Fruit fly (Drosophila melanogaster) whole organism, embryonic: Measurements from ENCODE around the gene CG17637.

Experiments
- Bgb ChIP-seq: fragments of 200-800 bp; sonication (Bioruptor generic); IDR thresholded peaks from 2 replicates; pipeline ENCODE4 v1.3.6; 2022; ENCODE audit warnings: missing biosample characterization, missing genetic modification characterization; ENCODE audit not compliant: partially characterized antibody
- CG10654 ChIP-seq: fragments of 200-800 bp; sonication (Bioruptor generic); optimal IDR thresholded peaks from 2 replicates; lab custom pipeline; 2016; ENCODE audit warnings: missing biosample characterization, missing genetic modification characterization
- CG11247 ChIP-seq: fragments of 200-800 bp; sonication (Bioruptor generic); IDR thresholded peaks from 2 replicates; pipeline ENCODE4 v1.3.6; 2022; ENCODE audit warnings: missing biosample characterization, missing genetic modification characterization
- CG13775 ChIP-seq: fragments of 200-800 bp; sonication (Bioruptor generic); optimal IDR thresholded peaks from 3 replicates; lab custom pipeline; 2017; ENCODE audit warnings: missing biosample characterization, mild to moderate bottlenecking, missing genetic modification characterization
- CG14441 ChIP-seq: fragments of 200-800 bp; sonication (Bioruptor generic); IDR thresholded peaks from 2 replicates; pipeline ENCODE4 v1.3.6; 2022; ENCODE audit warnings: missing biosample characterization, missing genetic modification characterization
- CG15011 ChIP-seq: fragments of 200-800 bp; sonication (Bioruptor generic); optimal IDR thresholded peaks from 3 replicates; lab custom pipeline; 2018; ENCODE audit warnings: missing biosample characterization, mild to moderate bottlenecking, missing genetic modification characterization
- CG16815 ChIP-seq: fragments of 200-800 bp; sonication (Bioruptor generic); optimal IDR thresholded peaks from 3 replicates; lab custom pipeline; 2017; ENCODE audit warnings: missing biosample characterization, mild to moderate bottlenecking, missing genetic modification characterization
- CG17186 ChIP-seq: fragments of 200-800 bp; sonication (Bioruptor generic); optimal IDR thresholded peaks from 3 replicates; lab custom pipeline; 2017; ENCODE audit warnings: missing biosample characterization, missing genetic modification reagents, missing genetic modification characterization
- CG2116 ChIP-seq: fragments of 200-800 bp; sonication (Bioruptor generic); optimal IDR thresholded peaks from 3 replicates; lab custom pipeline; 2018; ENCODE audit warnings: missing biosample characterization, mild to moderate bottlenecking, missing genetic modification characterization
- CG2678 ChIP-seq: fragments of 200-800 bp; sonication (Bioruptor generic); optimal IDR thresholded peaks from 3 replicates; lab custom pipeline; 2019; ENCODE audit warnings: missing biosample characterization, mild to moderate bottlenecking, missing genetic modification characterization, moderate library complexity
- CG30403 ChIP-seq: fragments of 200-800 bp; sonication (Bioruptor generic); optimal IDR thresholded peaks from 3 replicates; lab custom pipeline; 2016; ENCODE audit warnings: missing biosample characterization, missing genetic modification characterization
- CG32767 ChIP-seq: fragments of 200-800 bp; sonication (Bioruptor generic); IDR thresholded peaks from 2 replicates; pipeline ENCODE4 v1.3.6; 2022; ENCODE audit warnings: missing biosample characterization, missing genetic modification characterization
- CG3726 ChIP-seq: fragments of 200-800 bp; sonication (Bioruptor generic); IDR thresholded peaks from 3 replicates; pipeline ENCODE4, ENCODE4 v1.3.6; 2022; ENCODE audit warnings: missing biosample characterization, missing genetic modification characterization
- CG5953 ChIP-seq: fragments of 200-800 bp; sonication (Bioruptor generic); IDR thresholded peaks from 2 replicates; pipeline ENCODE4 v1.3.6; 2022; ENCODE audit warnings: missing biosample characterization, missing genetic modification characterization
- CG6791 ChIP-seq: fragments of 200-800 bp; sonication (Bioruptor generic); IDR thresholded peaks from 3 replicates; pipeline ENCODE4 v1.3.6; 2022; ENCODE audit warnings: missing biosample characterization, missing genetic modification characterization; ENCODE audit not compliant: partially characterized antibody
- CG7357 ChIP-seq: fragments of 200-800 bp; sonication (Bioruptor generic); IDR thresholded peaks from 3 replicates; pipeline ENCODE4 v1.3.6; 2022; ENCODE audit warnings: missing biosample characterization, missing genetic modification characterization
- CG7963 ChIP-seq: fragments of 200-800 bp; sonication (Bioruptor generic); IDR thresholded peaks from 3 replicates; pipeline ENCODE4 v1.3.6; 2022; ENCODE audit warnings: missing biosample characterization, missing genetic modification characterization; ENCODE audit not compliant: partially characterized antibody
- CG8089 ChIP-seq: fragments of 200-800 bp; sonication (Bioruptor generic); optimal IDR thresholded peaks from 3 replicates; lab custom pipeline; 2016; ENCODE audit warnings: missing biosample characterization, missing genetic modification characterization
- CG8478 ChIP-seq: fragments of >200 bp; optimal IDR thresholded peaks from 2 replicates; lab custom pipeline; 2018
- CG9817 ChIP-seq: fragments of 200-800 bp; sonication (Bioruptor generic); optimal IDR thresholded peaks from 2 replicates; lab custom pipeline; 2018; ENCODE audit warnings: missing biosample characterization, mild to moderate bottlenecking, missing genetic modification characterization, moderate library complexity
- Camta ChIP-seq: fragments of 200-800 bp; sonication (Bioruptor generic); optimal IDR thresholded peaks from 2 replicates; lab custom pipeline; 2016; ENCODE audit warnings: missing biosample characterization, missing genetic modification characterization
- Hr51 ChIP-seq, 2 experiments: fragments of 200-800 bp; sonication (Bioruptor generic); optimal IDR thresholded peaks; 2 replicates in 1 of 2; 3 replicates in 1 of 2; lab custom pipeline; 2016 to 2018; ENCODE audit warnings: missing biosample characterization in 2 of 2, missing genetic modification characterization in 2 of 2, mild to moderate bottlenecking in 1 of 2, moderate library complexity in 1 of 2
- Pdp1 ChIP-seq, 2 experiments: fragments of 200-800 bp; sonication (Bioruptor generic); optimal IDR thresholded peaks; 3 replicates each; lab custom pipeline; 2016; ENCODE audit warnings: missing biosample characterization in 2 of 2, missing genetic modification characterization in 2 of 2, mild to moderate bottlenecking in 1 of 2, moderate library complexity in 1 of 2
- Sox100B ChIP-seq: fragments of 200-800 bp; sonication (Bioruptor generic); optimal IDR thresholded peaks from 3 replicates; lab custom pipeline; 2018; ENCODE audit warnings: missing biosample characterization, mild to moderate bottlenecking, missing genetic modification characterization
- Sry-δ ChIP-seq: fragments of 200-800 bp; sonication (Bioruptor generic); optimal IDR thresholded peaks from 2 replicates; lab custom pipeline; 2016; ENCODE audit warnings: missing biosample characterization, missing genetic modification characterization
- Ssrp ChIP-seq: fragments of 200-800 bp; sonication (Bioruptor generic); optimal IDR thresholded peaks from 2 replicates; lab custom pipeline; 2018; ENCODE audit warnings: missing biosample characterization, mild to moderate bottlenecking, missing genetic modification characterization, moderate library complexity
- Taf1 ChIP-seq: fragments of 200-800 bp; sonication (Bioruptor generic); IDR thresholded peaks from 2 replicates; pipeline ENCODE4 v1.3.6; 2022; ENCODE audit warnings: missing biosample characterization, missing genetic modification characterization
- Usf ChIP-seq: fragments of 200-800 bp; sonication (Bioruptor generic); optimal IDR thresholded peaks from 2 replicates; lab custom pipeline; 2017; ENCODE audit warnings: missing genotype, missing biosample characterization, missing genetic modification characterization
- Xbp1 ChIP-seq: fragments of 200-800 bp; sonication (Bioruptor generic); optimal IDR thresholded peaks from 3 replicates; lab custom pipeline; 2016; ENCODE audit warnings: missing biosample characterization, mild to moderate bottlenecking, missing genetic modification characterization
- ap ChIP-seq: fragments of 200-800 bp; sonication (Bioruptor generic); IDR thresholded peaks from 2 replicates; pipeline ENCODE4 v1.3.6; 2022; ENCODE audit warnings: missing biosample characterization, missing genetic modification characterization
- ase ChIP-seq: fragments of 200-800 bp; sonication (Bioruptor generic); IDR thresholded peaks from 3 replicates; pipeline ENCODE4 v1.3.6; 2022; ENCODE audit warnings: missing biosample characterization, missing genetic modification characterization
- caup ChIP-seq: fragments of 200-800 bp; sonication (Bioruptor generic); optimal IDR thresholded peaks from 3 replicates; lab custom pipeline; 2017; ENCODE audit warnings: missing biosample characterization, mild to moderate bottlenecking, missing genetic modification characterization, moderate library complexity; ENCODE audit not compliant: severe bottlenecking
- crp ChIP-seq, 2 experiments: fragments of 200-800 bp; sonication (Bioruptor generic); optimal IDR thresholded peaks; 2 replicates in 1 of 2; 3 replicates in 1 of 2; lab custom pipeline; 2017; ENCODE audit warnings: missing biosample characterization in 2 of 2, missing genetic modification characterization in 2 of 2, mild to moderate bottlenecking in 1 of 2, moderate library complexity in 1 of 2
- cwo ChIP-seq: fragments of 200-800 bp; sonication (Bioruptor generic); optimal IDR thresholded peaks from 3 replicates; lab custom pipeline; 2017; ENCODE audit warnings: missing biosample characterization, missing genetic modification characterization, mild to moderate bottlenecking, moderate library complexity, missing genetic modification reagents
- dati ChIP-seq: fragments of 200-800 bp; sonication (Bioruptor generic); IDR thresholded peaks from 2 replicates; pipeline ENCODE4 v1.3.6; 2022; ENCODE audit warnings: missing biosample characterization, missing genetic modification characterization
- dimm ChIP-seq: fragments of 200-800 bp; sonication (Bioruptor generic); IDR thresholded peaks from 2 replicates; pipeline ENCODE4 v1.3.6; 2022; ENCODE audit warnings: missing biosample characterization, missing genetic modification characterization
- dmrt11E ChIP-seq: fragments of 200-800 bp; sonication (Bioruptor generic); optimal IDR thresholded peaks from 3 replicates; lab custom pipeline; 2018; ENCODE audit warnings: missing biosample characterization, mild to moderate bottlenecking, missing genetic modification characterization, moderate library complexity
- exex ChIP-seq: fragments of 200-800 bp; sonication (Bioruptor generic); optimal IDR thresholded peaks from 4 replicates; lab custom pipeline; 2018; ENCODE audit warnings: missing biosample characterization, mild to moderate bottlenecking, missing genetic modification characterization, moderate library complexity
- fd64A ChIP-seq: fragments of 200-800 bp; sonication (Bioruptor generic); optimal IDR thresholded peaks from 3 replicates; lab custom pipeline; 2018; ENCODE audit warnings: missing biosample characterization, mild to moderate bottlenecking, missing genetic modification characterization
- fru ChIP-seq: fragments of >200 bp; optimal IDR thresholded peaks from 2 replicates; lab custom pipeline; 2017
- lilli ChIP-seq: fragments of 200-800 bp; sonication (Bioruptor generic); optimal IDR thresholded peaks from 3 replicates; lab custom pipeline; 2016; ENCODE audit warnings: missing biosample characterization, missing genetic modification characterization
- mam ChIP-seq: fragments of 200-800 bp; sonication (Bioruptor generic); optimal IDR thresholded peaks from 3 replicates; lab custom pipeline; 2016; ENCODE audit warnings: missing biosample characterization, missing genetic modification characterization
- nau ChIP-seq: fragments of 200-800 bp; sonication (Bioruptor generic); optimal IDR thresholded peaks from 3 replicates; lab custom pipeline; 2017; ENCODE audit warnings: missing biosample characterization, mild to moderate bottlenecking, missing genetic modification characterization, missing genetic modification reagents
- pb ChIP-seq: fragments of 200-800 bp; sonication (Bioruptor generic); optimal IDR thresholded peaks from 3 replicates; lab custom pipeline; 2016; ENCODE audit warnings: missing biosample characterization, missing genetic modification characterization
- sna ChIP-seq: fragments of 200-800 bp; sonication (Bioruptor generic); IDR thresholded peaks from 2 replicates; pipeline ENCODE4 v1.3.6; 2022; ENCODE audit warnings: missing biosample characterization, missing genetic modification characterization; ENCODE audit not compliant: partially characterized antibody
- tin ChIP-seq: fragments of 200-800 bp; sonication (Bioruptor generic); optimal IDR thresholded peaks from 3 replicates; lab custom pipeline; 2016; ENCODE audit warnings: missing biosample characterization, missing genetic modification characterization
- tio ChIP-seq: fragments of 200-800 bp; sonication (Bioruptor generic); optimal IDR thresholded peaks from 2 replicates; lab custom pipeline; 2017; ENCODE audit warnings: missing biosample characterization, missing genetic modification characterization, inconsistent platforms
- twi ChIP-seq: fragments of 200-800 bp; optimal IDR thresholded peaks from 2 replicates; lab custom pipeline; 2019; ENCODE audit warnings: missing biosample characterization, mild to moderate bottlenecking, missing genetic modification characterization, moderate library complexity

Gene CG17637

DNA sequence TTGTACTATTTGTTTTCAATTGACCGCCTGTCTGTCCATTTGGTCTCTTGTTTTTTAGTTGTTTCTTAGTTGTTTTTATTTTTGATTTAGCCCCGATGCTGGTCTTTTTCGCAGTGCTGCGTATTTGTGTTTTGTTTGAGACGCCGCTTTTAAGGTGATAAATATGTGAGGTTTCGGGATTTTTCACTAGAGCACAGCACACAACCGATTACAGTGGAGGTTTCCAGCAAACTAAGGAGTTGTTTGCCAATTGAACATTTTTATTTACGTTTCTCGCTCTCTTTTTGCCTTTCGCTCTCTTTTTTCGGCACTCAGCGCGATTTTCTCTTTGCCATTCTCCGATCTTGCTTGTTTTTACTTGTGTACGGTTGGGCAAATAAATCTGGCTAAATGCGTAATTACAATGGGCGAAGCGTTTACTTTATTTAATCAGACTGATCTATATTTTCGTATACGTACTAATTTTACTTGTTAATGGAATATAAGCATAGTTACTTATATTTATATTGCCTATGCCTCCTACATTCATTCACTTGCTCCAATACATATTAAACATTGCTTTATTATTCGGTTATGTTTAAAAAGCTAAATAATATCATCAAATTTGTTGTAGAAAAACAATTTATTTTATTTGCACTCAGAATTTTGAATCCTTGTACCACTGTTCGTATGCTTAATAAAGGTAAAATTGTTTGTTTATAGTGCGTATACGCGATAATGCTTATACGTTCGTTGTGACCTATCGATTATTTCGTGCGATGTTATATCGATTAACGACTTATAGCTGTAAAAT is 36.4 kb downstream of the CG17637 start, which contains the start of gene Rcd2 (continued):
- peak in 1 of 2 experiments; percentile 95 for TF ChIP-seq Hr51 (GFP tag; optimal IDR thresholded peaks at IDR 0.05; lab: Kevin White, UChicago)
- peak; percentile 80 for TF ChIP-seq CG14441 (GFP tag; lab: Robert Waterston, UW)
- TF ChIP-seq lilli, result peak; percentile 69
- TF ChIP-seq CG2116, result peak; percentile 32
- peak; percentile 85 for TF ChIP-seq exex (tag; lab: Kevin White, UChicago)
- peak; percentile 43 for TF ChIP-seq Sry-δ
- TF ChIP-seq Camta (GFP tag; lab: Kevin White, UChicago), result no peak
- peak; percentile 21 for TF ChIP-seq CG16815 (GFP tag; lab: Kevin White, UChicago)
- peak; percentile 19 for TF ChIP-seq dmrt11E (tag; lab: Kevin White, UChicago)
- no peak for TF ChIP-seq fd64A
- TF ChIP-seq CG5953 (GFP tag; lab: Robert Waterston, UW), result no peak
- TF ChIP-seq tin, result peak; percentile 50
- peak; percentile 88 for TF ChIP-seq caup
- peak; percentile 7 for TF ChIP-seq CG17186 (GFP tag; lab: Kevin White, UChicago)
- peak; percentile 52 for TF ChIP-seq Ssrp (tag; lab: Kevin White, UChicago)
- peak; percentile 78 for TF ChIP-seq CG15011 (GFP tag; lab: Kevin White, UChicago)
- peak; percentile 94 for TF ChIP-seq CG2678 (tag; lab: Kevin White, UChicago)
- peak; percentile 66 for TF ChIP-seq mam (GFP tag; lab: Kevin White, UChicago)
- TF ChIP-seq CG7963 (GFP tag; lab: Robert Waterston, UW), result peak; percentile 64
- peak; percentile 51 for TF ChIP-seq Xbp1 (GFP tag; lab: Kevin White, UChicago)
- peak; percentile 66; the same call in 1 of the 2 replicates for TF ChIP-seq CG11247
- peak; percentile 69 for TF ChIP-seq CG13775 (GFP tag; lab: Kevin White, UChicago)
- no peak for TF ChIP-seq CG3726
- peak; percentile 95 for TF ChIP-seq Bgb (GFP tag; lab: Robert Waterston, UW)
- no peak for TF ChIP-seq CG8478
- TF ChIP-seq cwo (GFP tag; lab: Kevin White, UChicago), result peak; percentile 85
- peak; percentile 55; the same call in 1 of the 3 replicates for TF ChIP-seq ase (GFP tag; lab: Robert Waterston, UW)
- TF ChIP-seq crp (GFP tag; optimal IDR thresholded peaks at IDR 0.05; lab: Kevin White, UChicago), result peak in 1 of 2 experiments; percentile 4
- TF ChIP-seq nau (GFP tag; lab: Kevin White, UChicago), result peak; percentile 81
- no peak for TF ChIP-seq ap
- peak; percentile 49 to 73 for TF ChIP-seq Pdp1 (GFP tag; optimal IDR thresholded peaks at IDR 0.05; lab: Kevin White, UChicago)
- TF ChIP-seq sna (GFP tag; lab: Robert Waterston, UW), result peak; percentile 91
- TF ChIP-seq Usf (GFP tag; lab: Kevin White, UChicago), result no peak
- TF ChIP-seq fru (lab: Kevin White, UChicago), result no peak
- TF ChIP-seq dimm, result no peak
- TF ChIP-seq CG30403 (GFP tag; lab: Kevin White, UChicago), result peak; percentile 62
- TF ChIP-seq twi (tag; lab: Kevin White, UChicago), result peak; percentile 47
- peak; percentile 90 for TF ChIP-seq CG6791 (GFP tag; lab: Robert Waterston, UW)
- peak; percentile 69; the same call in 2 of the 3 replicates for TF ChIP-seq CG7357 (GFP tag; lab: Robert Waterston, UW)
- TF ChIP-seq CG8089, result no peak
- peak; percentile 90 for TF ChIP-seq Sox100B (GFP tag; lab: Kevin White, UChicago)
- no peak; the same call in 1 of the 2 replicates for TF ChIP-seq CG32767 (GFP tag; lab: Robert Waterston, UW)
- TF ChIP-seq CG10654 (GFP tag; lab: Kevin White, UChicago), result peak; percentile 61
- peak; percentile 76 for TF ChIP-seq CG9817 (tag; lab: Kevin White, UChicago)
- TF ChIP-seq dati, result no peak
- peak; percentile 57 for TF ChIP-seq Taf1 (GFP tag; lab: Robert Waterston, UW)
- TF ChIP-seq pb (GFP tag; lab: Kevin White, UChicago), result peak; percentile 5
- TF ChIP-seq tio, result no peak
